Fruit fly (Drosophila melanogaster) whole organism: ENCODE results near the gene CG14423.

Experiments used
- Dll ChIP-seq: fragments of >200 bp; optimal IDR thresholded peaks from 2 replicates; lab custom pipeline; 2017
- pan ChIP-seq: fragments of >200 bp; optimal IDR thresholded peaks from 2 replicates; lab custom pipeline; 2017
- usp ChIP-seq: fragments of >200 bp; optimal IDR thresholded peaks from 2 replicates; lab custom pipeline; 2017; ENCODE audit warnings: missing biosample characterization, missing genetic modification characterization, mixed read lengths

DNA sequence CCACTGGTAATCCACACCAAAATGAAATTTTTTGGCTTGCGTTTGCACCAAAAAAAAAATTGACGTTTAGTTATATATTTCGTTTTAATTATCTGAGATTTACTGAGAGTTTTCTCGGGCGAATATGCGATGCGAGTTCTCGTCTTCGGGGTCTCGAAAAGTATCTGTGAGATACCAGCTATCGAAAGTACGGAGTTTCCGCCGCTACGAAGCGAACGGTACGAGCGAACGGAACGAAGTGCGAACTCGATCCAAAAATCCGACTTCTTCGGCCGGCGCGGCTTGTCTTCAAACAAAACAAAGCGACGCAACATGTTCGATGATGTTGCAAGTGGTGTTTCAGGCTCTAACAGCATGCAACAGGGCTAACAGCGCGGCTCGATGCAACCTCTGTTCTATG lies 28.4 kb downstream of the CG14423 start, which contains the start of gene rst:
- TF ChIP-seq Dll (lab: Kevin White, UChicago) (no peak), pan (lab: Kevin White, UChicago) (no peak), usp (no peak)
